Fruit fly (Drosophila melanogaster): ENCODE measurements around the gene eIF5B.

DNA sequence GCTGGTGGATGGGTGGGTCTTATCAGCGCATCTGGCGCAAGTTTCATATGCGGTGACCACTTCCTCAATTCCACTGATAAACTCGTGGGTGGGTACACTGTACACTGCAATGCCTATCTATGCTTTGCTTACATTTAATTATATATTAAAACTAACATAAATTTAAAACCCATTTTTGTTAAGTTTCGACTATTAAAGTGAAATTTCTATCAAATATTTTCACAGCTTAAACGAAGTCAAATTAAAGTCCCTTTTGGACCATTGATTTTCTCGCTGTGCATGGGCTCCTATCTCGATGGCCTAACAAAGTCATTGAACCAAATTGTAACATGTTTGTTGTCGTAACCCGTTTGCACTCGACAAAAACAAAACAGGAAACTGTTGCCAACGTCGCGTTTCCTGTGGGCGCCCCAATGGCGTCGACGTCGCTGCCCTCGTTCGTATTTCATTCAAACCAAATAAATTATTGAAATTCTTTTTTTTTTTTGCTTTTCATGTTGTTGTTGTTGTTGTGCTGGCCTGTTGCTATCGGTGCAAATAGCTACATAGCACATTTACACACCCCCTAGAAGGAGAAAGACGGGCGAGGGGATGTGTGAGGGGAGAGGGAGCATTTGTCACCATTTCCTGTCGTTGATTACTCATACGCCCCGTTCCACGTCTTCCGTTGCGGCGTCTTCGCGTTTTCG lies 28.0 kb downstream of the eIF5B start:
- TF ChIP-seq CG8478 (optimal IDR thresholded peaks at IDR 0.05): no peak
- no peak for TF ChIP-seq psq (optimal IDR thresholded peaks at IDR 0.05)
